Worm (Caenorhabditis elegans) whole organism, L2 larva: ENCODE results near the gene allo-1.

Experiments used
- C34F6.9 ChIP-seq: fragments of 150-350 bp; optimal IDR thresholded peaks from 2 replicates; lab custom pipeline; 2014; ENCODE audit warnings: missing biosample characterization, missing genetic modification characterization
- elt-3 ChIP-seq: sonication (generic microtip); optimal IDR thresholded peaks from 2 replicates; lab custom pipeline; 2017; ENCODE audit warnings: missing biosample characterization, missing genetic modification characterization
- nhr-77 ChIP-seq: fragments of 150-350 bp; optimal IDR thresholded peaks from 2 replicates; lab custom pipeline; 2014; ENCODE audit warnings: missing biosample characterization, missing genetic modification characterization
- sem-4 ChIP-seq: fragments of 150-350 bp; optimal IDR thresholded peaks from 2 replicates; lab custom pipeline; 2014; ENCODE audit warnings: missing biosample characterization, missing genetic modification reagents, missing genetic modification characterization
- unc-39 ChIP-seq: fragments of 150-350 bp; optimal IDR thresholded peaks from 2 replicates; lab custom pipeline; 2014; ENCODE audit warnings: missing biosample characterization, missing genetic modification characterization
- unc-55 ChIP-seq: fragments of 150-350 bp; sonication (generic microtip); optimal IDR thresholded peaks from 3 replicates; lab custom pipeline; 2014; ENCODE audit warnings: missing biosample characterization, missing genetic modification reagents, missing genetic modification characterization

- TF ChIP-seq unc-39 (tag; lab: Kevin White, UChicago) = no peak
- TF ChIP-seq unc-55 (GFP tag; lab: Kevin White, UChicago) = no peak
- no peak for TF ChIP-seq elt-3 (tag; lab: Kevin White, UChicago)
- TF ChIP-seq C34F6.9 (tag; lab: Kevin White, UChicago) = no peak
- no peak for TF ChIP-seq sem-4 (tag; lab: Kevin White, UChicago)
- TF ChIP-seq nhr-77 (tag; lab: Kevin White, UChicago) = no peak
Observed at ce11 chrIV:10688972-10689567, 7.8 kb downstream of the allo-1 start, which contains the start of gene R102.3.
